Fruit fly (Drosophila melanogaster) whole organism: ENCODE data around the gene CG31808.

ENCODE experiments used
- CG8478 ChIP-seq: fragments of >200 bp; optimal IDR thresholded peaks from 2 replicates; lab custom pipeline; 2018; ENCODE audit warnings: inconsistent platforms
- EcR ChIP-seq, 2 experiments: fragments of >200 bp; optimal IDR thresholded peaks; 2 replicates each; lab custom pipeline; 2017; ENCODE audit warnings: missing biosample characterization in 2 of 2, missing genetic modification characterization in 2 of 2, missing genetic modification reagents in 2 of 2
- pan ChIP-seq: fragments of >200 bp; optimal IDR thresholded peaks from 2 replicates; lab custom pipeline; 2017
- psq ChIP-seq: fragments of >200 bp; optimal IDR thresholded peaks from 2 replicates; lab custom pipeline; 2017
- usp ChIP-seq: fragments of >200 bp; optimal IDR thresholded peaks from 2 replicates; lab custom pipeline; 2017; ENCODE audit warnings: missing biosample characterization, missing genetic modification characterization, mixed read lengths

DNA sequence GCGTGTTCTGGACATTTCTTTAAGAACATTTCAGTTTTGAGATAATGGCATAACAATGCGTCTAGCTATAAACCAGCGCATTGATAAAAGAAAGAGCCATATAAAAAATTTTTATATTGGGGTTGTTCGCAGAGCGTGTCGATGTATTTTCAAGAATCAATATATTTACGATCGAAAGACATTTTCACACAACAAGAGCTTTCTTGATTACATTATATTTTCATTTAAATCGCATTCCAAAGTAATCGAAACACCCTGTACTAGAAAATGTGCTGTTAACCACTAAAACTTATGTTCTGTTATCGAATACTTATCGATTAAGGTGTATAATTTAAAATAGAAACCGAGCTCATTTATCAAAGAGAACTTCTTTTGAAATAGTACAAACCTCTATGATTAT, 12.2 kb downstream of the CG31808 start:
- TF ChIP-seq usp (GFP tag; lab: Kevin White, UChicago): no peak
- TF ChIP-seq psq (lab: Kevin White, UChicago): no peak
- TF ChIP-seq CG8478 (lab: Kevin White, UChicago): no peak
- no peak for TF ChIP-seq pan (lab: Kevin White, UChicago)
- TF ChIP-seq EcR (GFP tag; optimal IDR thresholded peaks at IDR 0.05; lab: Kevin White, UChicago): no peak
